Worm (Caenorhabditis elegans) whole organism, L4 larva: Measurements from ENCODE around the gene pho-8.

ENCODE experiments used
- F10B5.3 ChIP-seq: sonication (generic microtip); optimal IDR thresholded peaks from 2 replicates; lab custom pipeline; 2016; ENCODE audit warnings: mild to moderate bottlenecking, missing genetic modification characterization, missing compliant biosample characterization
- F26F4.8 ChIP-seq: fragments of 200-800 bp; sonication (Bioruptor generic); conservative IDR thresholded peaks from 2 replicates; pipeline ENCODE4 v1.3.6; 2022; ENCODE audit warnings: missing genetic modification characterization, missing compliant biosample characterization
- F37D6.2 ChIP-seq: sonication (generic microtip); optimal IDR thresholded peaks from 2 replicates; lab custom pipeline; 2016; ENCODE audit warnings: mild to moderate bottlenecking, missing genetic modification characterization, missing compliant biosample characterization
- F49E8.2 ChIP-seq: sonication (generic microtip); optimal IDR thresholded peaks from 2 replicates; lab custom pipeline; 2016; ENCODE audit warnings: missing compliant biosample characterization, mild to moderate bottlenecking, missing genetic modification characterization, borderline replicate concordance
- T20F7.1 ChIP-seq: fragments of 200-800 bp; sonication (Bioruptor generic); optimal IDR thresholded peaks from 2 replicates; lab custom pipeline; 2018; ENCODE audit warnings: mild to moderate bottlenecking, missing genetic modification characterization, missing compliant biosample characterization
- T26A8.4 ChIP-seq: fragments of 200-800 bp; sonication (Bioruptor generic); IDR thresholded peaks from 2 replicates; pipeline ENCODE4 v1.3.6; 2022; ENCODE audit warnings: missing genetic modification characterization, missing compliant biosample characterization
- Y48G9A.11 ChIP-seq: fragments of 200-800 bp; sonication (Bioruptor generic); IDR thresholded peaks from 2 replicates; pipeline ENCODE4 v1.3.6; 2022; ENCODE audit warnings: missing genetic modification reagents, missing genetic modification characterization, missing compliant biosample characterization
- Y5F2A.4 ChIP-seq: fragments of 200-800 bp; sonication (Bioruptor generic); optimal IDR thresholded peaks from 2 replicates; lab custom pipeline; 2018; ENCODE audit warnings: mild to moderate bottlenecking, missing genetic modification characterization, missing compliant biosample characterization
- Y75B8A.6 ChIP-seq: fragments of 200-800 bp; sonication (Bioruptor generic); IDR thresholded peaks from 2 replicates; pipeline ENCODE4 v1.3.6; 2022; ENCODE audit warnings: missing genetic modification reagents, missing genetic modification characterization, missing compliant biosample characterization
- aha-1 ChIP-seq: fragments of 150-350 bp; peaks from one replicate; lab custom pipeline; 2014; ENCODE audit warnings: missing biosample characterization, missing genetic modification characterization
- arid-1 ChIP-seq: fragments of 200-800 bp; sonication (Bioruptor generic); conservative IDR thresholded peaks from 2 replicates; pipeline ENCODE4 v1.3.6; 2022; ENCODE audit warnings: missing genetic modification reagents, missing genetic modification characterization, missing compliant biosample characterization
- ceh-20 ChIP-seq: fragments of 200-800 bp; sonication (Bioruptor generic); IDR thresholded peaks from 2 replicates; pipeline ENCODE4 v1.3.6; 2022; ENCODE audit warnings: missing genetic modification reagents, missing genetic modification characterization, missing compliant biosample characterization
- ceh-44 ChIP-seq: fragments of 200-800 bp; sonication (Bioruptor generic); IDR thresholded peaks from 2 replicates; pipeline ENCODE4 v1.3.6; 2022; ENCODE audit warnings: missing genetic modification reagents, missing genetic modification characterization, missing compliant biosample characterization
- cey-2 ChIP-seq: sonication (generic microtip); optimal IDR thresholded peaks from 3 replicates; lab custom pipeline; 2017; ENCODE audit warnings: missing genetic modification characterization, mild to moderate bottlenecking, missing compliant biosample characterization, antibody characterized with exemption, borderline replicate concordance; ENCODE audit not compliant: insufficient read depth
- ctbp-1 ChIP-seq: fragments of 200-800 bp; sonication (Bioruptor generic); IDR thresholded peaks from 2 replicates; pipeline ENCODE4 v1.3.6; 2022; ENCODE audit warnings: missing genetic modification reagents, missing genetic modification characterization, missing compliant biosample characterization
- daf-16 ChIP-seq, 3 experiments: sonication (generic microtip); optimal IDR thresholded peaks; 2 replicates each; lab custom pipeline; 2016 to 2017; ENCODE audit warnings: missing genetic modification characterization in 3 of 3, missing genetic modification reagents in 3 of 3, mild to moderate bottlenecking in 2 of 3, missing compliant biosample characterization in 2 of 3, missing biosample characterization in 1 of 3, moderate library complexity in 1 of 3
- dmd-6 ChIP-seq: fragments of 200-800 bp; sonication (Bioruptor generic); IDR thresholded peaks from 2 replicates; pipeline ENCODE4 v1.3.6; 2022; ENCODE audit warnings: missing genetic modification reagents, missing genetic modification characterization, missing compliant biosample characterization
- egl-27 ChIP-seq: sonication (generic microtip); optimal IDR thresholded peaks from 3 replicates; lab custom pipeline; 2017; ENCODE audit warnings: missing biosample characterization, missing genetic modification reagents, missing genetic modification characterization
- egl-43 ChIP-seq: fragments of 200-800 bp; sonication (Bioruptor generic); IDR thresholded peaks from 2 replicates; pipeline ENCODE4 v1.3.6; 2022; ENCODE audit warnings: missing genetic modification reagents, missing genetic modification characterization, missing compliant biosample characterization
- gei-8 ChIP-seq: fragments of 200-800 bp; sonication (Bioruptor generic); optimal IDR thresholded peaks from 2 replicates; lab custom pipeline; 2018; ENCODE audit warnings: mild to moderate bottlenecking, missing genetic modification characterization, missing compliant biosample characterization
- hlh-30 ChIP-seq: sonication (generic microtip); optimal IDR thresholded peaks from 2 replicates; lab custom pipeline; 2017; ENCODE audit warnings: antibody characterized with exemption, mild to moderate bottlenecking, missing genetic modification characterization, missing compliant biosample characterization; ENCODE audit not compliant: insufficient read depth
- lin-29 ChIP-seq: fragments of 200-800 bp; sonication (Bioruptor generic); IDR thresholded peaks from 2 replicates; pipeline ENCODE4 v1.3.6; 2022; ENCODE audit warnings: missing genetic modification reagents, missing genetic modification characterization, missing compliant biosample characterization
- lin-38 ChIP-seq: fragments of 200-800 bp; sonication (Bioruptor generic); IDR thresholded peaks from 2 replicates; pipeline ENCODE4 v1.3.6; 2022; ENCODE audit warnings: missing genetic modification reagents, missing genetic modification characterization, missing compliant biosample characterization
- lsy-2 ChIP-seq, 2 experiments: fragments of 150-350 bp in 1 of 2; sonication (generic microtip) in 1 of 2; optimal IDR thresholded peaks; 2 replicates each; lab custom pipeline; 2014 to 2017; ENCODE audit warnings: missing biosample characterization in 2 of 2, missing genetic modification characterization in 2 of 2
- mdl-1 ChIP-seq, 2 experiments: fragments of 150-350 bp in 1 of 2; sonication (generic microtip) in 1 of 2; optimal IDR thresholded peaks; 2 replicates each; lab custom pipeline; 2014 to 2017; ENCODE audit warnings: missing biosample characterization in 2 of 2, missing genetic modification characterization in 2 of 2
- mxl-3 ChIP-seq: fragments of 200-800 bp; sonication (Bioruptor generic); optimal IDR thresholded peaks from 2 replicates; lab custom pipeline; 2018; ENCODE audit warnings: mild to moderate bottlenecking, missing genetic modification characterization, missing compliant biosample characterization
- nhr-10 ChIP-seq: fragments of 150-350 bp; optimal IDR thresholded peaks from 2 replicates; lab custom pipeline; 2014; ENCODE audit warnings: missing biosample characterization, missing genetic modification characterization
- nhr-102 ChIP-seq: sonication (generic microtip); optimal IDR thresholded peaks from 2 replicates; lab custom pipeline; 2016; ENCODE audit warnings: mild to moderate bottlenecking, missing genetic modification characterization, moderate library complexity, missing compliant biosample characterization
- nhr-11 ChIP-seq: fragments of 150-350 bp; optimal IDR thresholded peaks from 2 replicates; lab custom pipeline; 2014; ENCODE audit warnings: missing biosample characterization, missing genetic modification characterization
- nhr-28 ChIP-seq: fragments of 150-350 bp; optimal IDR thresholded peaks from 2 replicates; lab custom pipeline; 2014; ENCODE audit warnings: missing biosample characterization, missing genetic modification characterization
- nhr-42 ChIP-seq: fragments of 200-800 bp; sonication (Bioruptor generic); IDR thresholded peaks from 2 replicates; pipeline ENCODE4 v1.3.6; 2022; ENCODE audit warnings: missing genetic modification characterization, missing compliant biosample characterization
- nhr-48 ChIP-seq: sonication (generic microtip); optimal IDR thresholded peaks from 2 replicates; lab custom pipeline; 2016; ENCODE audit warnings: mild to moderate bottlenecking, missing genetic modification characterization, missing compliant biosample characterization
- rbr-2 ChIP-seq: sonication (generic microtip); optimal IDR thresholded peaks from 2 replicates; lab custom pipeline; 2016; ENCODE audit warnings: missing genotype, missing genetic modification characterization, missing compliant biosample characterization
- skn-1 ChIP-seq: fragments of 150-350 bp; optimal IDR thresholded peaks from 2 replicates; lab custom pipeline; 2014; ENCODE audit warnings: missing biosample characterization, missing genetic modification characterization
- snpc-1.2 ChIP-seq: fragments of 200-800 bp; sonication (Bioruptor generic); IDR thresholded peaks from 2 replicates; pipeline ENCODE4 v1.3.6; 2022; ENCODE audit warnings: missing genetic modification reagents, missing genetic modification characterization, missing compliant biosample characterization
- snpc-4 ChIP-seq: fragments of 150-350 bp; optimal IDR thresholded peaks from 2 replicates; lab custom pipeline; 2014; ENCODE audit warnings: missing biosample characterization, missing genetic modification characterization
- spr-1 ChIP-seq: sonication (generic microtip); optimal IDR thresholded peaks from 2 replicates; lab custom pipeline; 2016; ENCODE audit warnings: mild to moderate bottlenecking, missing genetic modification characterization, missing compliant biosample characterization
- spr-3 ChIP-seq: fragments of 200-800 bp; sonication (Bioruptor generic); optimal IDR thresholded peaks from 2 replicates; lab custom pipeline; 2018; ENCODE audit warnings: mild to moderate bottlenecking, missing genetic modification characterization, missing compliant biosample characterization
- unc-62 ChIP-seq, 3 experiments: fragments of 150-350 bp in 1 of 3; sonication (generic microtip); optimal IDR thresholded peaks in 2 of 3; peaks in 1 of 3; 1 replicate in 1 of 3; 2 replicates in 2 of 3; lab custom pipeline; 2014 to 2017; ENCODE audit warnings: missing biosample characterization in 3 of 3, missing genetic modification characterization in 3 of 3, missing genetic modification reagents in 3 of 3, missing genotype in 1 of 3
- vab-7 ChIP-seq: fragments of 200-800 bp; sonication (Bioruptor generic); IDR thresholded peaks from 2 replicates; pipeline ENCODE4 v1.3.6; 2022; ENCODE audit warnings: missing genetic modification reagents, missing genetic modification characterization, missing compliant biosample characterization
- zfp-2 ChIP-seq: sonication (generic microtip); optimal IDR thresholded peaks from 2 replicates; lab custom pipeline; 2016; ENCODE audit warnings: mild to moderate bottlenecking, missing genetic modification characterization, missing compliant biosample characterization
- zip-11 ChIP-seq: fragments of 200-800 bp; sonication (Bioruptor generic); IDR thresholded peaks from 2 replicates; pipeline ENCODE4 v1.3.6; 2022; ENCODE audit warnings: missing genetic modification characterization, missing compliant biosample characterization
- ztf-11 ChIP-seq: fragments of 150-350 bp; optimal IDR thresholded peaks from 2 replicates; lab custom pipeline; 2014; ENCODE audit warnings: missing biosample characterization, missing genetic modification characterization
- ztf-7 ChIP-seq: fragments of 150-350 bp; optimal IDR thresholded peaks from 2 replicates; lab custom pipeline; 2014; ENCODE audit warnings: missing biosample characterization, missing genetic modification characterization

Gene pho-8

DNA sequence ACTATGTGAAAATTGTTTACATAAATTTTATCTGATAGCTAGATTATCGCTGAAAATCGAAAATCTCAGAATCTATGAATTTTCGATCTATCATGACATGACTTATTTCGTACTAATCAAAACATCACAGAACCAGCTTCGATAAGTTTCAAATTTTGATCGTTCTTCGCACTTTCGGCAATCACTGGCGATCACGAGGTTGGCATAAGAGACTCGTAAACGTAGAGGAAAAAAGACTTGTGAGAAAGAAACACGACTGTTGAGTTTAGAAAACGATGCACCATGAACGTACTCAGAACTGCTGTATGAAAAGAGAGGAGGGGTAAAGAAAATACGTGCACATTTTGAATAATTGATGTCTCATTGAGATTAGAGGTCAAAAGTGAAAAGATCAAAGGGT, 9.4 kb upstream of the pho-8 start (continued):
- TF ChIP-seq unc-62 (GFP tag; optimal IDR thresholded peaks at IDR 0.05 in 1 of 2; lab: Kevin White, UChicago) (peak in 1 of 2 experiments; percentile 93), unc-62 (tag; optimal IDR thresholded peaks at IDR 0.05; lab: Kevin White, UChicago) (no peak), spr-1 (tag; lab: Kevin White, UChicago) (peak; percentile 1), nhr-11 (tag; lab: Kevin White, UChicago) (peak; percentile 80), nhr-10 (peak; percentile 98), Y5F2A.4 (no peak), nhr-42 (GFP tag; lab: Robert Waterston, UW) (peak; percentile 60; the same call in 1 of the 2 replicates), gei-8 (GFP tag; lab: Kevin White, UChicago) (no peak), F10B5.3 (tag; lab: Kevin White, UChicago) (no peak), nhr-28 (tag; lab: Kevin White, UChicago) (peak; percentile 95), hlh-30 (tag; lab: Kevin White, UChicago) (peak; percentile 95)

DNA sequence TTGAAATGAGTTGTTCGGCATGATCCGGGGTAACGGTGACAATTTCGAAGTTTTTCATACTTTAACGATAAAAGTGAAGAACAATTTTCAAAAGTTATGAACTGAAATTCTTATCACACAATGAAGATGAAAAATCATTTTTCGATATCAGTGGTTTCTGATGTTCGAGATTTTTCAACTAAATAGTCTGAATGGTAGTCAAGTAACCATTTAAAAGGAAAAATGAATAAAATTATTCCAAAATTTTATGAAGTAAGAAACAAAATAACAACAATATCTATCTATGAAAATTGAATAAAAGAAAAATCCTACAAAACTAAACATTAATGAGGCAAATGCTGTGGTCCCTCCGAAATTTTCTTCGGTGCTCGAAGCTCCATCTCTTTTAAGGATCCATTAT, 7.8 kb upstream of the pho-8 start, which contains the start of gene D2023.4:
Gene D2023.4 (minus strand): TSS at position 101 of the 400 bp plus-strand sequence.
- TF ChIP-seq skn-1, result no peak
- TF ChIP-seq spr-3 (GFP tag; lab: Kevin White, UChicago), result no peak
- TF ChIP-seq ceh-20 (GFP tag; lab: Robert Waterston, UW), result no peak
- TF ChIP-seq mdl-1 (tag; optimal IDR thresholded peaks at IDR 0.05; lab: Kevin White, UChicago), result no peak
- TF ChIP-seq T20F7.1, result no peak
- TF ChIP-seq Y75B8A.6 (GFP tag; lab: Robert Waterston, UW), result no peak
- TF ChIP-seq nhr-102 (tag; lab: Kevin White, UChicago), result no peak
- TF ChIP-seq egl-43 (GFP tag; lab: Robert Waterston, UW), result no peak
- TF ChIP-seq rbr-2 (tag; lab: Kevin White, UChicago), result no peak
- no peak for TF ChIP-seq F37D6.2
- TF ChIP-seq lin-38 (GFP tag; lab: Robert Waterston, UW), result peak; percentile 17; the same call in 1 of the 2 replicates
- TF ChIP-seq snpc-4, result no peak
- no peak for TF ChIP-seq nhr-42 (GFP tag; lab: Robert Waterston, UW)
- TF ChIP-seq F26F4.8 (GFP tag; lab: Robert Waterston, UW), result no peak
- TF ChIP-seq nhr-48, result no peak
- no peak for TF ChIP-seq daf-16 (GFP tag; optimal IDR thresholded peaks at IDR 0.05; lab: Kevin White, UChicago)
- peak; percentile 51 for TF ChIP-seq daf-16 (tag; optimal IDR thresholded peaks at IDR 0.05; lab: Kevin White, UChicago)
- no peak for TF ChIP-seq ctbp-1 (GFP tag; lab: Robert Waterston, UW)
- TF ChIP-seq snpc-1.2 (GFP tag; lab: Robert Waterston, UW), result no peak
- peak; percentile 34 for TF ChIP-seq dmd-6 (GFP tag; lab: Robert Waterston, UW)
- peak in 1 of 2 experiments; percentile 2 for TF ChIP-seq lsy-2 (tag; optimal IDR thresholded peaks at IDR 0.05; lab: Kevin White, UChicago)
- TF ChIP-seq zfp-2 (tag; lab: Kevin White, UChicago), result no peak
- TF ChIP-seq nhr-10, result no peak
- TF ChIP-seq F49E8.2 (tag; lab: Kevin White, UChicago), result no peak
- 0 out of 2 replicates have a peak, but pooled peaks have one; percentile 9 for TF ChIP-seq Y48G9A.11 (GFP tag; lab: Robert Waterston, UW)
- TF ChIP-seq egl-27 (tag; lab: Kevin White, UChicago), result no peak
- no peak for TF ChIP-seq ztf-11 (tag; lab: Kevin White, UChicago)
- TF ChIP-seq lin-29, result no peak
- TF ChIP-seq ceh-44 (GFP tag; lab: Robert Waterston, UW), result no peak
- TF ChIP-seq aha-1, result no peak
- TF ChIP-seq arid-1 (GFP tag; lab: Robert Waterston, UW), result no peak
- no peak for TF ChIP-seq mxl-3 (GFP tag; lab: Kevin White, UChicago)
- TF ChIP-seq T26A8.4, result no peak
- no peak for TF ChIP-seq zip-11 (GFP tag; lab: Robert Waterston, UW)
- no peak for TF ChIP-seq ztf-7 (tag; lab: Kevin White, UChicago)
- no peak for TF ChIP-seq cey-2 (tag; lab: Kevin White, UChicago)
- TF ChIP-seq vab-7, result no peak
